Worm (Caenorhabditis elegans): ENCODE measurements around the gene K12H6.4.

- TF ChIP-seq him-1 (tag; optimal IDR thresholded peaks at IDR 0.05): no peak
- TF ChIP-seq dao-5 (tag; optimal IDR thresholded peaks at IDR 0.05): no peak
- no peak for TF ChIP-seq W03F9.2 (tag; optimal IDR thresholded peaks at IDR 0.05)
Observed at ce11 chrII:2836853-2837252, 12.8 kb upstream of the K12H6.4 start, which contains the start of gene K12H6.7.
